Worm (Caenorhabditis elegans): ENCODE measurements around the gene ife-2.

- TF ChIP-seq sup-37 (GFP tag; optimal IDR thresholded peaks at IDR 0.05): no peak
- no peak for TF ChIP-seq ztf-11 (tag; optimal IDR thresholded peaks at IDR 0.05)
- TF ChIP-seq aly-2 (tag; optimal IDR thresholded peaks at IDR 0.05): no peak
- TF ChIP-seq nhr-19 (GFP tag; conservative IDR thresholded peaks at IDR 0.05): no peak
- no peak for TF ChIP-seq elt-3 (tag; optimal IDR thresholded peaks at IDR 0.05)
- TF ChIP-seq rnt-1 (tag; optimal IDR thresholded peaks at IDR 0.05): no peak
- TF ChIP-seq dsc-1 (tag; optimal IDR thresholded peaks at IDR 0.05): no peak
- TF ChIP-seq unc-86 (tag; optimal IDR thresholded peaks at IDR 0.05): no peak
- no peak for TF ChIP-seq mep-1 (tag; optimal IDR thresholded peaks at IDR 0.05)
- TF ChIP-seq jun-1 (tag; optimal IDR thresholded peaks at IDR 0.05): no peak
- no peak for TF ChIP-seq sptf-1 (tag; optimal IDR thresholded peaks at IDR 0.05)
- no peak for TF ChIP-seq mdl-1 (tag; optimal IDR thresholded peaks at IDR 0.05)
- no peak for TF ChIP-seq zag-1 (tag; optimal IDR thresholded peaks at IDR 0.05)
- TF ChIP-seq elt-2 (tag; optimal IDR thresholded peaks at IDR 0.05): no peak
Measured at ce11 chrX:371761-372285, 10.7 kb downstream of the ife-2 start, which contains the start of gene nrde-3.
